Fruit fly (Drosophila melanogaster): Measurements from ENCODE around the gene Cph.
A peak's percentile ranks its signal among the peaks of the same experiment; 100 is the strongest.

Gene Cph

DNA sequence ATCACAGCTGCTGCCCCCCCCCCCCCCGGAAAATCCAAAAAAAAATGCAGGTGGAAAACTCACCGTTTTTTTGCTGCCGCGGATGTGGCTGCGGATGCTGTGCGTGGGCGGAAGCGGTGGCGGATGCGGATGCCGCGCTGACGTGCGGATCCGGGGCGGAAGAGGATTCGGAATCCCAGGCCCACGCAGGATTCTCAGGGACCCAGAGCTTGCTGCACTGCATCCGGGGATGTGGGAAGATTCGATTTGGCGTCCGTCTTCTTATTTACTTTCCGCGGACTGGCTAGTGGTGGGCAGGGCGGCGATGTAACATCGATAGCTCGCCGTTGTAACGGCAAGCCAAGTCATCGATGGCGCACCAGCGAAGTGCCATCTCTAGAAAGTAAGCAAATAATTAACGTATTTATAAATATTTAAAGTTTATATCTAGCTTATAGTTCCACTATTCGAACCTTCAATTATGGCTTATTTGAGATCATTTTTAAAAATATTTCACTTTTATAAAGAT lies 35.5 kb upstream of the Cph start, which contains the start of gene CG4615:
CG4615 (minus strand) TSS at position 288 of the 508 bp plus-strand sequence.
- no peak for TF ChIP-seq CG33017 (tag; optimal IDR thresholded peaks at IDR 0.05)
- peak; percentile 21 for TF ChIP-seq Mnt (GFP tag; optimal IDR thresholded peaks at IDR 0.05)
- TF ChIP-seq Clk (GFP tag; optimal IDR thresholded peaks at IDR 0.05), result no peak
- TF ChIP-seq CG12768 (GFP tag; optimal IDR thresholded peaks at IDR 0.05), result no peak
- no peak for TF ChIP-seq kay (GFP tag; ENCODE audit: borderline replicate concordance)
- no peak for TF ChIP-seq tj (GFP tag; optimal IDR thresholded peaks at IDR 0.05)
- no peak for TF ChIP-seq CG7101 (tag; optimal IDR thresholded peaks at IDR 0.05)
- TF ChIP-seq cic (GFP tag; optimal IDR thresholded peaks at IDR 0.05), result no peak
- TF ChIP-seq cnc (optimal IDR thresholded peaks at IDR 0.05), result no peak
- TF ChIP-seq ovo (GFP tag; optimal IDR thresholded peaks at IDR 0.05), result no peak
- no peak for TF ChIP-seq Crg-1 (GFP tag; optimal IDR thresholded peaks at IDR 0.05)
- no peak for TF ChIP-seq CG5204 (GFP tag; optimal IDR thresholded peaks at IDR 0.05)
- TF ChIP-seq Hr96 (GFP tag; optimal IDR thresholded peaks at IDR 0.05), result no peak
- peak; percentile 46 for TF ChIP-seq CG1620 (GFP tag; optimal IDR thresholded peaks at IDR 0.05)
- TF ChIP-seq CG11617 (GFP tag; optimal IDR thresholded peaks at IDR 0.05), result peak; percentile 22
- TF ChIP-seq bab1 (GFP tag; optimal IDR thresholded peaks at IDR 0.05), result peak; percentile 18
- TF ChIP-seq pad (GFP tag; optimal IDR thresholded peaks at IDR 0.05), result no peak
- no peak for TF ChIP-seq toe (GFP tag; optimal IDR thresholded peaks at IDR 0.05)
- TF ChIP-seq CG7045 (GFP tag; optimal IDR thresholded peaks at IDR 0.05), result no peak
- TF ChIP-seq CG14711 (tag; optimal IDR thresholded peaks at IDR 0.05), result no peak

- no peak for TF ChIP-seq ovo (GFP tag; optimal IDR thresholded peaks at IDR 0.05)
- TF ChIP-seq CG7045 (GFP tag; optimal IDR thresholded peaks at IDR 0.05), result no peak
- TF ChIP-seq Clk (GFP tag; optimal IDR thresholded peaks at IDR 0.05), result no peak
- TF ChIP-seq CG11617 (GFP tag; optimal IDR thresholded peaks at IDR 0.05), result peak; percentile 64
- TF ChIP-seq tj (GFP tag; optimal IDR thresholded peaks at IDR 0.05), result peak; percentile 29
- TF ChIP-seq Crg-1 (GFP tag; optimal IDR thresholded peaks at IDR 0.05), result no peak
- TF ChIP-seq cnc (optimal IDR thresholded peaks at IDR 0.05), result no peak
- no peak for TF ChIP-seq toe (GFP tag; optimal IDR thresholded peaks at IDR 0.05)
- TF ChIP-seq CG12768 (GFP tag; optimal IDR thresholded peaks at IDR 0.05), result no peak
- TF ChIP-seq Mnt (GFP tag; optimal IDR thresholded peaks at IDR 0.05), result peak; percentile 19
- no peak for TF ChIP-seq CG5204 (GFP tag; optimal IDR thresholded peaks at IDR 0.05)
- peak; percentile 43 for TF ChIP-seq CG7101 (tag; optimal IDR thresholded peaks at IDR 0.05)
- no peak for TF ChIP-seq bab1 (GFP tag; optimal IDR thresholded peaks at IDR 0.05)
- TF ChIP-seq CG14711 (tag; optimal IDR thresholded peaks at IDR 0.05), result peak; percentile 44
- TF ChIP-seq kay (GFP tag; ENCODE audit: borderline replicate concordance), result no peak
Observed at dm6 chrX:7104400-7105068, 33.0 kb upstream of the Cph start, which contains the start of the genes CG4617 and CG8300. Gene CG4617, minus strand, starts transcription at chrX:7104491. Gene CG8300, plus strand, starts transcription at chrX:7104885.

dm6 chrX:7105533-7105932 lies 32.0 kb upstream of the Cph start:
- TF ChIP-seq CG14711 (tag; optimal IDR thresholded peaks at IDR 0.05) (no peak), Clk (GFP tag; optimal IDR thresholded peaks at IDR 0.05) (no peak), Crg-1 (GFP tag; optimal IDR thresholded peaks at IDR 0.05) (no peak), CG5204 (GFP tag; optimal IDR thresholded peaks at IDR 0.05) (no peak), CG11617 (GFP tag; optimal IDR thresholded peaks at IDR 0.05) (no peak), toe (GFP tag; optimal IDR thresholded peaks at IDR 0.05) (no peak), CG7045 (GFP tag; optimal IDR thresholded peaks at IDR 0.05) (no peak), ovo (GFP tag; optimal IDR thresholded peaks at IDR 0.05) (no peak), CG1620 (GFP tag; optimal IDR thresholded peaks at IDR 0.05) (no peak), CG7101 (tag; optimal IDR thresholded peaks at IDR 0.05) (no peak)

dm6 chrX:7109793-7110606 lies 27.5 kb upstream of the Cph start, which contains the start of gene fz4:
Gene fz4, minus strand, starts transcription at chrX:7110321.
- TF ChIP-seq CG11617 (GFP tag; optimal IDR thresholded peaks at IDR 0.05) (peak; percentile 11), toe (GFP tag; optimal IDR thresholded peaks at IDR 0.05) (no peak), Mnt (GFP tag; optimal IDR thresholded peaks at IDR 0.05) (peak; percentile 38), pad (GFP tag; optimal IDR thresholded peaks at IDR 0.05) (peak; percentile 92), cic (GFP tag; optimal IDR thresholded peaks at IDR 0.05) (peak; percentile 19), bab1 (GFP tag; optimal IDR thresholded peaks at IDR 0.05) (peak; percentile 68), CG14711 (tag; optimal IDR thresholded peaks at IDR 0.05) (no peak), CG7101 (tag; optimal IDR thresholded peaks at IDR 0.05) (no peak), CG33017 (tag; optimal IDR thresholded peaks at IDR 0.05) (no peak), ovo (GFP tag; optimal IDR thresholded peaks at IDR 0.05) (peak; percentile 30)

dm6 chrX:7110890-7111289 lies 26.6 kb upstream of the Cph start:
- TF ChIP-seq CG14711 (tag; optimal IDR thresholded peaks at IDR 0.05) (no peak), CG12768 (GFP tag; optimal IDR thresholded peaks at IDR 0.05) (no peak), CG7101 (tag; optimal IDR thresholded peaks at IDR 0.05) (no peak), CG5204 (GFP tag; optimal IDR thresholded peaks at IDR 0.05) (no peak), pad (GFP tag; optimal IDR thresholded peaks at IDR 0.05) (no peak), cic (GFP tag; optimal IDR thresholded peaks at IDR 0.05) (no peak), Mnt (GFP tag; optimal IDR thresholded peaks at IDR 0.05) (no peak), Clk (GFP tag; optimal IDR thresholded peaks at IDR 0.05) (no peak), CG7045 (GFP tag; optimal IDR thresholded peaks at IDR 0.05) (no peak)
